Worm (Caenorhabditis elegans): ENCODE data around the gene T01H3.2.
A peak's percentile ranks its signal among the peaks of the same experiment; 100 is the strongest.

T01H3.2 gene

DNA sequence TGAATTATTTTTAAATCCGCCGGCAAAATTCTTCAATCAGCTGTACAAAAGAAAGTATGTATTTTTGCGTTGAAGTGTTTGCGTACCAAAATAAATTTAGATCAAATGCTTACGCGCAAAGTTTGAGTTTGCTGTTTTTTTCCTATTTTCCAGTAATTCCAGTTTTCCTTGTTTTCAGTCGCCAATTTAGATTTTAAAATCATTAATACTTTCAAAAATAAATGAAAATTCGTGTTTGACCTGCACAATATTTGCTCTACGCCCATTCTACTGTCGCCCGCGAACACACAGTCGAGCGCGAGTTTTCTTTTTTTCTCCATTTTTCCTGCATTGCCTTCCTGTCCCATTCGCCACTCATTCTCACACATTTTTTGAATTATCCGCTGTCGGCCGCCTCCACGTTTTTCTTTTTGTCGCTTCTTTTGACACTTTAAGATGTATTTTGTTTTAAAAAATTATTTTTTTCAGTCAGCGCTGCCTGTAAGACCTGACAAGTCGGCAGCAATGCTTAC, 15.0 kb upstream of the T01H3.2 start, which contains the start of gene ptc-1:
ptc-1 (plus strand) TSS at position 462 of the 512 bp plus-strand sequence.
- TF ChIP-seq nhr-84 (tag; optimal IDR thresholded peaks at IDR 0.05) (no peak), efl-1 (optimal IDR thresholded peaks at IDR 0.05) (no peak), efl-1 (GFP tag; optimal IDR thresholded peaks at IDR 0.05 in 1 of 2) (peak in 1 of 2 experiments; percentile 45), dsc-1 (tag; optimal IDR thresholded peaks at IDR 0.05) (peak; percentile 20), nhr-237 (tag; optimal IDR thresholded peaks at IDR 0.05) (no peak), hlh-4 (tag; optimal IDR thresholded peaks at IDR 0.05) (no peak)

DNA sequence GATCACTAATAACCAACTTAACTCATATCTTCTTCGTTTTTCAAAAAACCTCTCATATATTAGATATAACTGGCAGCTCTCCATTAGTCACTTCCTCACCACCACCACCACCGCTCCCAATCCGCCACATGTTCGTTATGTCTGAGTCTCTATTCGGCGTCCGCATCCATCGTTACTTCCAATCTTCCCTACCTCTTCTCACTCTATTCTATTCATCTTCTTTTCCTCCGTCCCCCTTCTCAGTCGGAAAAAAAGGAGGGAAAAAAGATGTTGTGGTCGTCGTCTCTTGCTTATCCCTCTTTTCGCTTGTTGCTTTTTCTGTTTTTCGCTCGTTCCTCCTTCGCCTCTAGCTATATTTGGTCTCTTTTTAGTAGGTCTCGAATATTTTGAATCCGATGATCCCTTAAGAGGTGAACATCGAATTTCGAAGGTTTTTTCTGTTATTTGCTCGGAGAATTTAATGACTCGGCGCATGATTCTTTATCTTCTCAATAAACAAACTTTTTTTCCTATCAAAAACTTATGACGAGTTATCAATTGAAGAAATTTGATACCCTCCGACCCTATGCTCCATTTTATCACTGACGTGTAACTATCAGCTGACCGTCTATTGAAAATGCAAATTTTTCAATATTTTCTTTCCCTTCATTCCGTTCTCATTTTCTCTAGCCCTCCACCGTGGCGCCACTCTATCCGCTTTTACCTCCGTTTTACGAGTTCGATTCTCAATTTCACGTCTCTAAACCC, 14.2 kb upstream of the T01H3.2 start:
- TF ChIP-seq dsc-1 (tag; optimal IDR thresholded peaks at IDR 0.05) (peak; percentile 40), tlp-1 (tag; optimal IDR thresholded peaks at IDR 0.05) (peak; percentile 15), pag-3 (tag; optimal IDR thresholded peaks at IDR 0.05; ENCODE audit: borderline replicate concordance, insufficient read depth) (no peak), nhr-20 (tag; optimal IDR thresholded peaks at IDR 0.05) (no peak), fos-1 (tag; optimal IDR thresholded peaks at IDR 0.05) (no peak), efl-1 (optimal IDR thresholded peaks at IDR 0.05) (peak; percentile 8 to 37), efl-1 (GFP tag; optimal IDR thresholded peaks at IDR 0.05 in 1 of 2) (peak in 1 of 2 experiments; percentile 68), ceh-88 (GFP tag; IDR thresholded peaks at IDR 0.05) (no peak), fkh-10 (GFP tag; optimal IDR thresholded peaks at IDR 0.05) (peak; percentile 6), irx-1 (tag; optimal IDR thresholded peaks at IDR 0.05) (peak; percentile 14), fkh-8 (tag; optimal IDR thresholded peaks at IDR 0.05) (peak; percentile 53), lin-35 (GFP tag; optimal IDR thresholded peaks at IDR 0.05) (peak in 1 of 2 experiments; percentile 9), ztf-4 (tag; optimal IDR thresholded peaks at IDR 0.05) (no peak), nhr-77 (tag; optimal IDR thresholded peaks at IDR 0.05) (no peak), mdl-1 (tag; optimal IDR thresholded peaks at IDR 0.05) (peak in 1 of 2 experiments; percentile 1), rnt-1 (tag; optimal IDR thresholded peaks at IDR 0.05) (peak; percentile 71), jun-1 (tag; optimal IDR thresholded peaks at IDR 0.05) (no peak), mef-2 (tag; optimal IDR thresholded peaks at IDR 0.05) (no peak), sup-37 (GFP tag; optimal IDR thresholded peaks at IDR 0.05) (no peak), nhr-76 (tag; optimal IDR thresholded peaks at IDR 0.05) (no peak), tbx-2 (tag; optimal IDR thresholded peaks at IDR 0.05) (peak; percentile 39), ama-1 (optimal IDR thresholded peaks at IDR 0.05) (peak; percentile 58), F16B12.6 (tag; optimal IDR thresholded peaks at IDR 0.05) (no peak), snu-23 (GFP tag; optimal IDR thresholded peaks at IDR 0.05) (peak; percentile 48), zag-1 (tag; optimal IDR thresholded peaks at IDR 0.05) (no peak), C16A3.4 (tag; optimal IDR thresholded peaks at IDR 0.05) (no peak), swsn-7 (tag; optimal IDR thresholded peaks at IDR 0.05) (peak; percentile 46), nhr-11 (tag; optimal IDR thresholded peaks at IDR 0.05) (no peak), xbp-1 (tag; optimal IDR thresholded peaks at IDR 0.05) (no peak), skn-1 (tag; optimal IDR thresholded peaks at IDR 0.05) (no peak), nhr-12 (tag; optimal IDR thresholded peaks at IDR 0.05) (no peak), lin-15B (tag; optimal IDR thresholded peaks at IDR 0.05) (no peak), unc-30 (tag; optimal IDR thresholded peaks at IDR 0.05) (no peak), elt-2 (tag; optimal IDR thresholded peaks at IDR 0.05) (peak; percentile 72), fkh-4 (tag; optimal IDR thresholded peaks at IDR 0.05; ENCODE audit: borderline replicate concordance) (no peak), hlh-4 (tag; optimal IDR thresholded peaks at IDR 0.05) (no peak), lin-14 (GFP tag; optimal IDR thresholded peaks at IDR 0.05) (peak; percentile 87), ceh-8 (GFP tag; optimal IDR thresholded peaks at IDR 0.05) (peak; percentile 20), nhr-47 (tag; optimal IDR thresholded peaks at IDR 0.05) (peak; percentile 4), blmp-1 (tag; optimal IDR thresholded peaks at IDR 0.05) (peak; percentile 73), nhr-71 (tag; optimal IDR thresholded peaks at IDR 0.05) (peak; percentile 58), mep-1 (tag; optimal IDR thresholded peaks at IDR 0.05) (peak; percentile 69), lsy-2 (tag; optimal IDR thresholded peaks at IDR 0.05) (peak in 1 of 2 experiments; percentile 45), C34B4.2 (tag; optimal IDR thresholded peaks at IDR 0.05) (no peak), C04F5.9 (tag; optimal IDR thresholded peaks at IDR 0.05) (no peak), egl-13 (tag; optimal IDR thresholded peaks at IDR 0.05) (peak; percentile 2), nhr-28 (tag; optimal IDR thresholded peaks at IDR 0.05) (no peak), nhr-84 (tag; optimal IDR thresholded peaks at IDR 0.05) (no peak), unc-62 (GFP tag; optimal IDR thresholded peaks at IDR 0.05) (no peak)

Measured in whole organism, L1 larva.